Fruit fly (Drosophila melanogaster) whole organism, embryonic: ENCODE measurements around the gene CG8312.
A peak's percentile ranks its signal among the peaks of the same experiment; 100 is the strongest.

Experiments used
- CG10565 ChIP-seq: fragments of 200-800 bp; sonication (Bioruptor generic); optimal IDR thresholded peaks from 3 replicates; lab custom pipeline; 2016; ENCODE audit warnings: missing biosample characterization, mild to moderate bottlenecking, missing genetic modification characterization
- CG32767 ChIP-seq: fragments of 200-800 bp; sonication (Bioruptor generic); IDR thresholded peaks from 2 replicates; pipeline ENCODE4 v1.3.6; 2022; ENCODE audit warnings: missing biosample characterization, missing genetic modification characterization
- CG9932 ChIP-seq: fragments of 200-800 bp; sonication (Bioruptor generic); IDR thresholded peaks from 2 replicates; pipeline ENCODE4 v1.3.6; 2022; ENCODE audit warnings: missing biosample characterization, missing genetic modification characterization
- Gsc ChIP-seq: fragments of 200-800 bp; sonication (Bioruptor generic); IDR thresholded peaks from 2 replicates; pipeline ENCODE4 v1.3.6; 2022; ENCODE audit warnings: missing biosample characterization, missing genetic modification characterization
- Gug ChIP-seq: fragments of 200-800 bp; sonication (Bioruptor generic); IDR thresholded peaks from 4 replicates; pipeline ENCODE4 v1.3.6; 2022; ENCODE audit warnings: missing biosample characterization, missing genetic modification characterization
- HHEX ChIP-seq: fragments of 200-800 bp; sonication (Bioruptor generic); optimal IDR thresholded peaks from 3 replicates; lab custom pipeline; 2017; ENCODE audit warnings: missing biosample characterization, mild to moderate bottlenecking, missing genetic modification characterization, missing genetic modification reagents
- Hr51 ChIP-seq, 2 experiments: fragments of 200-800 bp; sonication (Bioruptor generic); optimal IDR thresholded peaks; 2 replicates in 1 of 2; 3 replicates in 1 of 2; lab custom pipeline; 2016 to 2018; ENCODE audit warnings: missing biosample characterization in 2 of 2, missing genetic modification characterization in 2 of 2, mild to moderate bottlenecking in 1 of 2, moderate library complexity in 1 of 2
- Sry-β ChIP-seq: fragments of 200-800 bp; sonication (Bioruptor generic); optimal IDR thresholded peaks from 2 replicates; lab custom pipeline; 2018; ENCODE audit warnings: missing biosample characterization, mild to moderate bottlenecking, missing genetic modification characterization, moderate library complexity
- ab ChIP-seq: fragments of 200-800 bp; sonication (Bioruptor generic); optimal IDR thresholded peaks from 2 replicates; lab custom pipeline; 2016; ENCODE audit warnings: missing biosample characterization, missing genetic modification characterization
- ato ChIP-seq: fragments of 200-800 bp; sonication (Bioruptor generic); IDR thresholded peaks from 2 replicates; pipeline ENCODE4 v1.3.6; 2022; ENCODE audit warnings: missing biosample characterization, missing genetic modification characterization; ENCODE audit not compliant: partially characterized antibody
- cg ChIP-seq: fragments of 200-800 bp; sonication (Bioruptor generic); optimal IDR thresholded peaks from 3 replicates; lab custom pipeline; 2019; ENCODE audit warnings: missing biosample characterization, mild to moderate bottlenecking, missing genetic modification characterization, moderate library complexity

dm6 chr3R:9630633-9631095, 39.6 kb downstream of the CG8312 start, which contains the start of gene Calr:
- TF ChIP-seq ab (GFP tag; lab: Kevin White, UChicago): peak; percentile 53
- no peak for TF ChIP-seq cg (GFP tag; lab: Kevin White, UChicago)
- TF ChIP-seq CG32767 (GFP tag; lab: Robert Waterston, UW): no peak
- TF ChIP-seq Gug (GFP tag; lab: Robert Waterston, UW): no peak
- no peak for TF ChIP-seq Sry-β (GFP tag; lab: Kevin White, UChicago)
- TF ChIP-seq Hr51 (GFP tag; optimal IDR thresholded peaks at IDR 0.05; lab: Kevin White, UChicago): no peak
- TF ChIP-seq Gsc (GFP tag; lab: Robert Waterston, UW): no peak
- no peak for TF ChIP-seq CG10565 (GFP tag; lab: Kevin White, UChicago)
- TF ChIP-seq CG9932: no peak
- peak; percentile 27 for TF ChIP-seq HHEX
- TF ChIP-seq ato (GFP tag; lab: Robert Waterston, UW): no peak
